Worm (Caenorhabditis elegans) whole organism, L4 larva: ENCODE results near the gene F59B10.4.
A peak's percentile ranks its signal among the peaks of the same experiment; 100 is the strongest.

Source experiments
- D1046.2 ChIP-seq: fragments of 200-800 bp; sonication (Bioruptor generic); IDR thresholded peaks from 2 replicates; pipeline ENCODE4 v1.3.6; 2022; ENCODE audit warnings: missing genetic modification characterization, missing compliant biosample characterization
- F10B5.3 ChIP-seq: sonication (generic microtip); optimal IDR thresholded peaks from 2 replicates; lab custom pipeline; 2016; ENCODE audit warnings: mild to moderate bottlenecking, missing genetic modification characterization, missing compliant biosample characterization
- F26F4.8 ChIP-seq: fragments of 200-800 bp; sonication (Bioruptor generic); conservative IDR thresholded peaks from 2 replicates; pipeline ENCODE4 v1.3.6; 2022; ENCODE audit warnings: missing genetic modification characterization, missing compliant biosample characterization
- F37D6.2 ChIP-seq: sonication (generic microtip); optimal IDR thresholded peaks from 2 replicates; lab custom pipeline; 2016; ENCODE audit warnings: mild to moderate bottlenecking, missing genetic modification characterization, missing compliant biosample characterization
- T26A8.4 ChIP-seq: fragments of 200-800 bp; sonication (Bioruptor generic); IDR thresholded peaks from 2 replicates; pipeline ENCODE4 v1.3.6; 2022; ENCODE audit warnings: missing genetic modification characterization, missing compliant biosample characterization
- Y48G9A.11 ChIP-seq: fragments of 200-800 bp; sonication (Bioruptor generic); IDR thresholded peaks from 2 replicates; pipeline ENCODE4 v1.3.6; 2022; ENCODE audit warnings: missing genetic modification reagents, missing genetic modification characterization, missing compliant biosample characterization
- Y5F2A.4 ChIP-seq: fragments of 200-800 bp; sonication (Bioruptor generic); optimal IDR thresholded peaks from 2 replicates; lab custom pipeline; 2018; ENCODE audit warnings: mild to moderate bottlenecking, missing genetic modification characterization, missing compliant biosample characterization
- Y75B8A.6 ChIP-seq: fragments of 200-800 bp; sonication (Bioruptor generic); IDR thresholded peaks from 2 replicates; pipeline ENCODE4 v1.3.6; 2022; ENCODE audit warnings: missing genetic modification reagents, missing genetic modification characterization, missing compliant biosample characterization
- aha-1 ChIP-seq: fragments of 150-350 bp; peaks from one replicate; lab custom pipeline; 2014; ENCODE audit warnings: missing biosample characterization, missing genetic modification characterization
- arid-1 ChIP-seq: fragments of 200-800 bp; sonication (Bioruptor generic); conservative IDR thresholded peaks from 2 replicates; pipeline ENCODE4 v1.3.6; 2022; ENCODE audit warnings: missing genetic modification reagents, missing genetic modification characterization, missing compliant biosample characterization
- attf-4 ChIP-seq: sonication (generic microtip); optimal IDR thresholded peaks from 3 replicates; lab custom pipeline; 2017; ENCODE audit warnings: missing biosample characterization, missing genetic modification characterization
- ceh-20 ChIP-seq: fragments of 200-800 bp; sonication (Bioruptor generic); IDR thresholded peaks from 2 replicates; pipeline ENCODE4 v1.3.6; 2022; ENCODE audit warnings: missing genetic modification reagents, missing genetic modification characterization, missing compliant biosample characterization
- ceh-28 ChIP-seq: fragments of 150-350 bp; optimal IDR thresholded peaks from 2 replicates; lab custom pipeline; 2014; ENCODE audit warnings: missing biosample characterization, missing genetic modification reagents, missing genetic modification characterization
- ceh-32 ChIP-seq: sonication (generic microtip); optimal IDR thresholded peaks from 2 replicates; lab custom pipeline; 2016; ENCODE audit warnings: mild to moderate bottlenecking, missing genetic modification characterization, missing compliant biosample characterization; ENCODE audit not compliant: poor library complexity
- ceh-44 ChIP-seq: fragments of 200-800 bp; sonication (Bioruptor generic); IDR thresholded peaks from 2 replicates; pipeline ENCODE4 v1.3.6; 2022; ENCODE audit warnings: missing genetic modification reagents, missing genetic modification characterization, missing compliant biosample characterization
- ctbp-1 ChIP-seq: fragments of 200-800 bp; sonication (Bioruptor generic); IDR thresholded peaks from 2 replicates; pipeline ENCODE4 v1.3.6; 2022; ENCODE audit warnings: missing genetic modification reagents, missing genetic modification characterization, missing compliant biosample characterization
- daf-12 ChIP-seq: fragments of 150-350 bp; optimal IDR thresholded peaks from 2 replicates; lab custom pipeline; 2014; ENCODE audit warnings: missing biosample characterization, missing genetic modification reagents, missing genetic modification characterization
- daf-19 ChIP-seq: fragments of 200-800 bp; sonication (Bioruptor generic); conservative IDR thresholded peaks from 2 replicates; pipeline ENCODE4 v1.3.6; 2022; ENCODE audit warnings: missing genetic modification characterization, missing compliant biosample characterization
- dmd-6 ChIP-seq: fragments of 200-800 bp; sonication (Bioruptor generic); IDR thresholded peaks from 2 replicates; pipeline ENCODE4 v1.3.6; 2022; ENCODE audit warnings: missing genetic modification reagents, missing genetic modification characterization, missing compliant biosample characterization
- dmd-8 ChIP-seq: fragments of 200-800 bp; sonication (Bioruptor generic); IDR thresholded peaks from 2 replicates; pipeline ENCODE4 v1.3.6; 2022; ENCODE audit warnings: missing genetic modification characterization, missing compliant biosample characterization
- egl-43 ChIP-seq: fragments of 200-800 bp; sonication (Bioruptor generic); IDR thresholded peaks from 2 replicates; pipeline ENCODE4 v1.3.6; 2022; ENCODE audit warnings: missing genetic modification reagents, missing genetic modification characterization, missing compliant biosample characterization
- fkh-10 ChIP-seq: fragments of 150-350 bp; optimal IDR thresholded peaks from 2 replicates; lab custom pipeline; 2014; ENCODE audit warnings: missing biosample characterization, missing genetic modification reagents, missing genetic modification characterization
- hif-1 ChIP-seq, 2 experiments: sonication (generic microtip); optimal IDR thresholded peaks; 2 replicates each; lab custom pipeline; 2016 to 2017; ENCODE audit warnings: missing compliant biosample characterization in 2 of 2, missing genetic modification characterization in 2 of 2, missing genetic modification reagents in 2 of 2, missing genotype in 2 of 2, mild to moderate bottlenecking in 1 of 2
- lim-7 ChIP-seq: fragments of 200-800 bp; sonication (Bioruptor generic); IDR thresholded peaks from 2 replicates; pipeline ENCODE4 v1.3.6; 2022; ENCODE audit warnings: missing genetic modification characterization, missing compliant biosample characterization
- lin-1 ChIP-seq: fragments of 200-800 bp; sonication (Bioruptor generic); IDR thresholded peaks from 2 replicates; pipeline ENCODE4 v1.3.6; 2022; ENCODE audit warnings: missing genetic modification reagents, missing genetic modification characterization, missing compliant biosample characterization
- lin-13 ChIP-seq: fragments of 150-350 bp; optimal IDR thresholded peaks from 2 replicates; lab custom pipeline; 2014; ENCODE audit warnings: missing biosample characterization, missing genetic modification reagents, missing genetic modification characterization
- madf-9 ChIP-seq: fragments of 200-800 bp; sonication (Bioruptor generic); conservative IDR thresholded peaks from 2 replicates; pipeline ENCODE4 v1.3.6; 2022; ENCODE audit warnings: missing genetic modification reagents, missing genetic modification characterization, missing compliant biosample characterization
- mdt-29 ChIP-seq: fragments of 200-800 bp; sonication (Bioruptor generic); IDR thresholded peaks from 2 replicates; pipeline ENCODE4 v1.3.6; 2022; ENCODE audit warnings: missing genetic modification reagents, missing genetic modification characterization, missing compliant biosample characterization
- mxl-3 ChIP-seq: fragments of 200-800 bp; sonication (Bioruptor generic); optimal IDR thresholded peaks from 2 replicates; lab custom pipeline; 2018; ENCODE audit warnings: mild to moderate bottlenecking, missing genetic modification characterization, missing compliant biosample characterization
- nhr-237 ChIP-seq: sonication (generic microtip); optimal IDR thresholded peaks from 2 replicates; lab custom pipeline; 2017; ENCODE audit warnings: missing biosample characterization, missing genetic modification characterization
- nhr-25 ChIP-seq: sonication (generic microtip); optimal IDR thresholded peaks from 2 replicates; lab custom pipeline; 2017; ENCODE audit warnings: missing genetic modification characterization, mild to moderate bottlenecking, missing compliant biosample characterization, antibody characterized with exemption, moderate library complexity, borderline replicate concordance; ENCODE audit not compliant: insufficient read depth
- nhr-41 ChIP-seq: fragments of 200-800 bp; sonication (Bioruptor generic); IDR thresholded peaks from 2 replicates; pipeline ENCODE4 v1.3.6; 2022; ENCODE audit warnings: missing genetic modification reagents, missing genetic modification characterization, missing compliant biosample characterization
- nhr-42 ChIP-seq: fragments of 200-800 bp; sonication (Bioruptor generic); IDR thresholded peaks from 2 replicates; pipeline ENCODE4 v1.3.6; 2022; ENCODE audit warnings: missing genetic modification characterization, missing compliant biosample characterization
- pha-4 ChIP-seq, 2 experiments: fragments of 150-350 bp in 1 of 2; fragments of 200-800 bp in 1 of 2; sonication (Bioruptor generic) in 1 of 2; IDR thresholded peaks in 1 of 2; optimal IDR thresholded peaks in 1 of 2; 2 replicates each; pipeline versions ENCODE4 v1.3.6 to Lab custom; 2014 to 2022; ENCODE audit warnings: missing genetic modification characterization in 2 of 2, missing genetic modification reagents in 2 of 2, missing biosample characterization in 1 of 2, missing compliant biosample characterization in 1 of 2
- php-3 ChIP-seq: fragments of 200-800 bp; sonication (Bioruptor generic); IDR thresholded peaks from 2 replicates; pipeline ENCODE4 v1.3.6; 2022; ENCODE audit warnings: missing genetic modification reagents, missing genetic modification characterization, missing compliant biosample characterization
- rbr-2 ChIP-seq: sonication (generic microtip); optimal IDR thresholded peaks from 2 replicates; lab custom pipeline; 2016; ENCODE audit warnings: missing genotype, missing genetic modification characterization, missing compliant biosample characterization
- saeg-2 ChIP-seq: fragments of 200-800 bp; sonication (Bioruptor generic); IDR thresholded peaks from 2 replicates; pipeline ENCODE4 v1.3.6; 2022; ENCODE audit warnings: missing genetic modification reagents, missing genetic modification characterization, missing compliant biosample characterization
- sdz-12 ChIP-seq: fragments of 200-800 bp; sonication (Bioruptor generic); optimal IDR thresholded peaks from 2 replicates; lab custom pipeline; 2018; ENCODE audit warnings: mild to moderate bottlenecking, missing genetic modification characterization, missing compliant biosample characterization
- snpc-1.2 ChIP-seq: fragments of 200-800 bp; sonication (Bioruptor generic); IDR thresholded peaks from 2 replicates; pipeline ENCODE4 v1.3.6; 2022; ENCODE audit warnings: missing genetic modification reagents, missing genetic modification characterization, missing compliant biosample characterization
- spr-1 ChIP-seq: sonication (generic microtip); optimal IDR thresholded peaks from 2 replicates; lab custom pipeline; 2016; ENCODE audit warnings: mild to moderate bottlenecking, missing genetic modification characterization, missing compliant biosample characterization
- unc-62 ChIP-seq, 3 experiments: fragments of 150-350 bp in 1 of 3; sonication (generic microtip); optimal IDR thresholded peaks in 2 of 3; peaks in 1 of 3; 1 replicate in 1 of 3; 2 replicates in 2 of 3; lab custom pipeline; 2014 to 2017; ENCODE audit warnings: missing biosample characterization in 3 of 3, missing genetic modification characterization in 3 of 3, missing genetic modification reagents in 3 of 3, missing genotype in 1 of 3
- vab-7 ChIP-seq: fragments of 200-800 bp; sonication (Bioruptor generic); IDR thresholded peaks from 2 replicates; pipeline ENCODE4 v1.3.6; 2022; ENCODE audit warnings: missing genetic modification reagents, missing genetic modification characterization, missing compliant biosample characterization
- zag-1 ChIP-seq: fragments of 150-350 bp; optimal IDR thresholded peaks from 2 replicates; lab custom pipeline; 2014; ENCODE audit warnings: missing biosample characterization, missing genetic modification characterization
- zfp-2 ChIP-seq: sonication (generic microtip); optimal IDR thresholded peaks from 2 replicates; lab custom pipeline; 2016; ENCODE audit warnings: mild to moderate bottlenecking, missing genetic modification characterization, missing compliant biosample characterization
- ztf-7 ChIP-seq: fragments of 150-350 bp; optimal IDR thresholded peaks from 2 replicates; lab custom pipeline; 2014; ENCODE audit warnings: missing biosample characterization, missing genetic modification characterization

F59B10.4 gene

ce11 chrII:10547803-10548693, 29.1 kb upstream of the F59B10.4 start (continued):
- TF ChIP-seq ceh-20 (GFP tag; lab: Robert Waterston, UW) (no peak), mxl-3 (no peak), nhr-25 (no peak), ceh-28 (tag; lab: Kevin White, UChicago) (no peak), F10B5.3 (tag; lab: Kevin White, UChicago) (no peak), attf-4 (tag; lab: Kevin White, UChicago) (no peak), Y5F2A.4 (GFP tag; lab: Kevin White, UChicago) (no peak), unc-62 (GFP tag; optimal IDR thresholded peaks at IDR 0.05 in 1 of 2; lab: Kevin White, UChicago) (no peak), unc-62 (tag; optimal IDR thresholded peaks at IDR 0.05; lab: Kevin White, UChicago) (no peak), F37D6.2 (tag; lab: Kevin White, UChicago) (no peak), F26F4.8 (no peak), snpc-1.2 (peak; percentile 56; the same call in 1 of the 2 replicates), aha-1 (peak; percentile 98), hif-1 (tag; optimal IDR thresholded peaks at IDR 0.05; lab: Kevin White, UChicago) (no peak), ztf-7 (tag; lab: Kevin White, UChicago) (no peak), lin-13 (GFP tag; lab: Kevin White, UChicago) (peak; percentile 31), zag-1 (tag; lab: Kevin White, UChicago) (no peak), zfp-2 (tag; lab: Kevin White, UChicago) (no peak), daf-12 (no peak), fkh-10 (GFP tag; lab: Kevin White, UChicago) (no peak)

ce11 chrII:10547311-10547710, 28.4 kb upstream of the F59B10.4 start:
- 0 out of 2 replicates have a peak, but pooled peaks have one; percentile 7 for TF ChIP-seq lin-1 (GFP tag; lab: Robert Waterston, UW)
- TF ChIP-seq ceh-32 (tag; lab: Kevin White, UChicago), result no peak
- TF ChIP-seq F10B5.3 (tag; lab: Kevin White, UChicago), result no peak
- peak; percentile 68 for TF ChIP-seq pha-4 (GFP tag; IDR thresholded peaks at IDR 0.05; lab: Robert Waterston, UW)
- TF ChIP-seq pha-4 (tag; optimal IDR thresholded peaks at IDR 0.05; lab: Kevin White, UChicago), result no peak
- no peak for TF ChIP-seq nhr-237 (tag; lab: Kevin White, UChicago)
- TF ChIP-seq spr-1 (tag; lab: Kevin White, UChicago), result peak; percentile 45
- peak; percentile 77 for TF ChIP-seq mxl-3
- peak; percentile 59; the same call in 1 of the 2 replicates for TF ChIP-seq mdt-29 (GFP tag; lab: Robert Waterston, UW)
- peak; percentile 37; the same call in 1 of the 2 replicates for TF ChIP-seq arid-1 (GFP tag; lab: Robert Waterston, UW)
- TF ChIP-seq nhr-41, result no peak
- TF ChIP-seq madf-9, result peak; percentile 26; the same call in 1 of the 2 replicates
- peak; percentile 76; the same call in 1 of the 2 replicates for TF ChIP-seq D1046.2 (GFP tag; lab: Robert Waterston, UW)
- TF ChIP-seq dmd-6 (GFP tag; lab: Robert Waterston, UW), result peak; percentile 31; the same call in 1 of the 2 replicates
- TF ChIP-seq egl-43, result peak; percentile 85
- TF ChIP-seq nhr-42 (GFP tag; lab: Robert Waterston, UW), result no peak; the same call in 1 of the 2 replicates
- TF ChIP-seq ctbp-1 (GFP tag; lab: Robert Waterston, UW), result peak; percentile 54
- peak; percentile 81 for TF ChIP-seq dmd-8
- peak; percentile 54 for TF ChIP-seq lim-7
- TF ChIP-seq ceh-44 (GFP tag; lab: Robert Waterston, UW), result no peak
- 0 out of 2 replicates have a peak, but pooled peaks have one; percentile 22 for TF ChIP-seq php-3 (GFP tag; lab: Robert Waterston, UW)
- TF ChIP-seq Y48G9A.11, result peak; percentile 45
- no peak for TF ChIP-seq daf-19 (GFP tag; lab: Robert Waterston, UW)
- 0 out of 2 replicates have a peak, but pooled peaks have one; percentile 56 for TF ChIP-seq saeg-2
- TF ChIP-seq ceh-20 (GFP tag; lab: Robert Waterston, UW), result 0 out of 2 replicates have a peak, but pooled peaks have one; percentile 23
- TF ChIP-seq hif-1 (tag; optimal IDR thresholded peaks at IDR 0.05; lab: Kevin White, UChicago), result peak in 1 of 2 experiments; percentile 55
- peak; percentile 35; the same call in 1 of the 2 replicates for TF ChIP-seq Y75B8A.6
- no peak for TF ChIP-seq fkh-10 (GFP tag; lab: Kevin White, UChicago)
- peak; percentile 50 for TF ChIP-seq T26A8.4 (GFP tag; lab: Robert Waterston, UW)
- peak; percentile 34 for TF ChIP-seq rbr-2 (tag; lab: Kevin White, UChicago)
- peak; percentile 31; the same call in 1 of the 2 replicates for TF ChIP-seq vab-7 (GFP tag; lab: Robert Waterston, UW)
- TF ChIP-seq sdz-12, result no peak
- no peak for TF ChIP-seq F26F4.8
